Worm (Caenorhabditis elegans): Measurements from ENCODE around the gene B0228.7.

DNA sequence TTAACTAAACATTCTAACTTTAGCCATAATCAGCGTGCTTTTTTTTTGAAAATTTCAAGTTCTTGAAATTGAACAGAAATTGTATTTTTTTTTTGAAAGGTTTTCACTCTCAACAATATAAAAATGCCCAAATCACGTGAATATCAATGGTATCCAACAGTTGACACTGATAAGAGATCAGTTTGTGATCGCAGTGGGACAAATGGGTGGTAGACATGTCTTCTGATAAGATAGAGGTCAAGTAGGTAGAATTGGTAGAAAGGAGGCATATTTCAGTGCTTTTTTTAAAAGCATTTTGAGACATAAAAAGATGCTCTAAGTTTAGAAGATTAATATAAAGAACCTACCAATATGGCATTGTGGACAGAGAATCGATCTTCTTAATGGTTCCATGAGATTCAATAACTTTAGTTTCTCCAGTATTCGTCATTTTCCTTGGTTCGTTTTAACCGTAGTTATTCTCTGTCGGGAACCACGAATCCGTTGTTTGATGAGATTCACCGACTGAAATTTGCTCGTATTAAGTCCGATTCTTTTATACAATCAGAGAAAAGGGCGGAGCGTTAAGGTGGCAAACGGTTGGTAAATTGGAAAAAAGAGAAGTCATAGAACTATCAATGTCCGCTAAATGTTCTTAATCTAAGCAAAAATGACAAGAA lies 18.6 kb upstream of the B0228.7 start, which contains the start of gene mthf-1:
- TF ChIP-seq nhr-10 (tag; optimal IDR thresholded peaks at IDR 0.05) (no peak), nhr-77 (tag; optimal IDR thresholded peaks at IDR 0.05) (no peak), skn-1 (tag; optimal IDR thresholded peaks at IDR 0.05) (no peak), ceh-16 (tag; optimal IDR thresholded peaks at IDR 0.05) (no peak), ceh-82 (tag; optimal IDR thresholded peaks at IDR 0.05) (no peak), unc-62 (GFP tag; optimal IDR thresholded peaks at IDR 0.05) (no peak), snpc-4 (tag; optimal IDR thresholded peaks at IDR 0.05) (no peak)

All from whole organism, L2 larva.